Worm (Caenorhabditis elegans) whole organism, midembryonic: ENCODE data around the gene twk-11.

Experiments used
- T22C8.4 ChIP-seq: fragments of 200-800 bp; sonication (Bioruptor generic); IDR thresholded peaks from 2 replicates; pipeline ENCODE4 v1.3.6; 2022; ENCODE audit warnings: missing genetic modification characterization, missing compliant biosample characterization
- cog-1 ChIP-seq: sonication (generic microtip); optimal IDR thresholded peaks from 2 replicates; lab custom pipeline; 2016; ENCODE audit warnings: missing genetic modification characterization, missing compliant biosample characterization
- flt-1 ChIP-seq: fragments of 200-800 bp; sonication (Bioruptor generic); IDR thresholded peaks from 2 replicates; pipeline ENCODE4 v1.3.6; 2022; ENCODE audit warnings: missing genetic modification characterization, missing compliant biosample characterization
- klf-2 ChIP-seq: fragments of 200-800 bp; sonication (Bioruptor generic); conservative IDR thresholded peaks from 2 replicates; pipeline ENCODE4 v1.3.6; 2022; ENCODE audit warnings: missing genetic modification reagents, missing genetic modification characterization, missing compliant biosample characterization
- med-1 ChIP-seq: sonication (generic microtip); optimal IDR thresholded peaks from 2 replicates; lab custom pipeline; 2017; ENCODE audit warnings: missing genetic modification characterization, mild to moderate bottlenecking, missing compliant biosample characterization, antibody characterized with exemption, missing genetic modification reagents; ENCODE audit not compliant: insufficient read depth
- ref-1 ChIP-seq: fragments of 200-800 bp; sonication (Bioruptor generic); conservative IDR thresholded peaks from 2 replicates; pipeline ENCODE4 v1.3.6; 2022; ENCODE audit warnings: missing genetic modification reagents, missing genetic modification characterization, missing compliant biosample characterization
- ztf-23 ChIP-seq: fragments of 200-800 bp; sonication (Bioruptor generic); IDR thresholded peaks from 2 replicates; pipeline ENCODE4 v1.3.6; 2022; ENCODE audit warnings: missing genetic modification reagents, missing genetic modification characterization, missing compliant biosample characterization
- ztf-29 ChIP-seq: fragments of 200-800 bp; sonication (Bioruptor generic); IDR thresholded peaks from 2 replicates; pipeline ENCODE4 v1.3.6; 2022; ENCODE audit warnings: missing genetic modification reagents, missing genetic modification characterization, missing compliant biosample characterization

DNA sequence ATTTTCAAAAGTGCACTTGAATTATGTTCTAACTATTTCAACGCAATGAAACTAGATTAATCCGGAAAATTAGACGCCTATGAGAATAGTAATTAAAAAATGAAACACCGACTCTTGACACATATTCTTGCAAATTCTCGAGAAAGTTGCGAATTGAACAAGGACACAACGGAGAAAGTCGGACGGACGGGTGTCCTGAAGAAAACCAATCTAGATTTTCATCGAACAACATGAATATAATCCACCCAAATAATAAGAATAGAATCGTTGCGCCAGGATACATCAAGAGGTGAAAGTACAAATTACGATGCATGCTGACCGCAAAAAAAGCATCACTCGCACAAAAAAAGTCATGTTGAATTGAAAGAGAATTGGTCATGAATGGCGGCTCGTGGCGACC, 32.5 kb upstream of the twk-11 start:
- no peak for TF ChIP-seq T22C8.4 (GFP tag; lab: Robert Waterston, UW)
- TF ChIP-seq flt-1 (GFP tag; lab: Robert Waterston, UW) = no peak
- TF ChIP-seq med-1 (GFP tag; lab: Kevin White, UChicago) = no peak
- no peak for TF ChIP-seq ref-1
- TF ChIP-seq ztf-23 = no peak
- TF ChIP-seq cog-1 = no peak
- TF ChIP-seq ztf-29 (GFP tag; lab: Robert Waterston, UW) = no peak
- no peak for TF ChIP-seq klf-2
